Worm (Caenorhabditis elegans) whole organism, L2 larva: ENCODE measurements around the gene F54B11.7.

Source experiments
- C34F6.9 ChIP-seq: fragments of 150-350 bp; optimal IDR thresholded peaks from 2 replicates; lab custom pipeline; 2014; ENCODE audit warnings: missing biosample characterization, missing genetic modification characterization
- F13H6.1 ChIP-seq: sonication (generic microtip); optimal IDR thresholded peaks from 2 replicates; lab custom pipeline; 2016; ENCODE audit warnings: missing genetic modification characterization, missing compliant biosample characterization
- R02D3.7 ChIP-seq: fragments of 150-350 bp; optimal IDR thresholded peaks from 2 replicates; lab custom pipeline; 2014; ENCODE audit warnings: missing biosample characterization, missing genetic modification characterization
- Y55F3AM.14 ChIP-seq: fragments of 200-800 bp; sonication (Bioruptor generic); optimal IDR thresholded peaks from 2 replicates; lab custom pipeline; 2018; ENCODE audit warnings: mild to moderate bottlenecking, missing genetic modification characterization, missing compliant biosample characterization
- ZK546.5 ChIP-seq: sonication (generic microtip); optimal IDR thresholded peaks from 2 replicates; lab custom pipeline; 2017; ENCODE audit warnings: missing biosample characterization, missing genetic modification characterization
- alr-1 ChIP-seq: fragments of 150-350 bp; optimal IDR thresholded peaks from 2 replicates; lab custom pipeline; 2014; ENCODE audit warnings: missing biosample characterization, missing genetic modification characterization
- ama-1 ChIP-seq: fragments of 150-350 bp; optimal IDR thresholded peaks from 2 replicates; lab custom pipeline; 2018; ENCODE audit warnings: inconsistent platforms
- blmp-1 ChIP-seq: sonication (generic microtip); optimal IDR thresholded peaks from 2 replicates; lab custom pipeline; 2017; ENCODE audit warnings: missing genetic modification characterization, mild to moderate bottlenecking, missing compliant biosample characterization, antibody characterized with exemption, moderate library complexity; ENCODE audit not compliant: insufficient read depth
- ceh-82 ChIP-seq: fragments of 150-350 bp; optimal IDR thresholded peaks from 2 replicates; lab custom pipeline; 2014; ENCODE audit warnings: missing biosample characterization, missing genetic modification characterization
- crh-2 ChIP-seq: sonication (generic microtip); optimal IDR thresholded peaks from 2 replicates; lab custom pipeline; 2017; ENCODE audit warnings: missing biosample characterization, missing genetic modification characterization
- dmd-4 ChIP-seq: sonication (generic microtip); optimal IDR thresholded peaks from 2 replicates; lab custom pipeline; 2017; ENCODE audit warnings: missing biosample characterization, missing genetic modification characterization
- egl-27 ChIP-seq: sonication (generic microtip); optimal IDR thresholded peaks from 3 replicates; lab custom pipeline; 2017; ENCODE audit warnings: missing biosample characterization, missing genetic modification reagents, missing genetic modification characterization
- elt-1 ChIP-seq: fragments of 150-350 bp; optimal IDR thresholded peaks from 2 replicates; lab custom pipeline; 2014; ENCODE audit warnings: missing biosample characterization, missing genetic modification characterization
- fos-1 ChIP-seq: fragments of 150-350 bp; optimal IDR thresholded peaks from 2 replicates; lab custom pipeline; 2014; ENCODE audit warnings: missing biosample characterization, missing genetic modification characterization
- gmeb-1 ChIP-seq: fragments of 150-350 bp; optimal IDR thresholded peaks from 2 replicates; lab custom pipeline; 2014; ENCODE audit warnings: missing biosample characterization, missing genetic modification characterization
- lin-11 ChIP-seq: fragments of 150-350 bp; sonication (generic microtip); optimal IDR thresholded peaks from 2 replicates; lab custom pipeline; 2014; ENCODE audit warnings: missing biosample characterization, missing genetic modification characterization, inconsistent platforms, mixed read lengths
- lin-13 ChIP-seq: fragments of 150-350 bp; optimal IDR thresholded peaks from 2 replicates; lab custom pipeline; 2014; ENCODE audit warnings: missing biosample characterization, missing genetic modification reagents, missing genetic modification characterization
- lin-39 ChIP-seq: fragments of 150-350 bp; optimal IDR thresholded peaks from 2 replicates; lab custom pipeline; 2014; ENCODE audit warnings: missing biosample characterization, missing genetic modification reagents, missing genetic modification characterization
- lsy-2 ChIP-seq, 2 experiments: fragments of 150-350 bp in 1 of 2; sonication (generic microtip) in 1 of 2; optimal IDR thresholded peaks; 2 replicates each; lab custom pipeline; 2014 to 2017; ENCODE audit warnings: missing biosample characterization in 2 of 2, missing genetic modification characterization in 2 of 2
- mab-5 ChIP-seq: fragments of 150-350 bp; optimal IDR thresholded peaks from 2 replicates; lab custom pipeline; 2014; ENCODE audit warnings: missing biosample characterization, missing genetic modification characterization
- mbf-1 ChIP-seq: sonication (generic microtip); optimal IDR thresholded peaks from 2 replicates; lab custom pipeline; 2017; ENCODE audit warnings: missing biosample characterization, missing genetic modification characterization
- mdl-1 ChIP-seq, 2 experiments: fragments of 150-350 bp in 1 of 2; sonication (generic microtip) in 1 of 2; optimal IDR thresholded peaks; 2 replicates each; lab custom pipeline; 2017; ENCODE audit warnings: missing biosample characterization in 2 of 2, missing genetic modification characterization in 2 of 2
- nhr-11 ChIP-seq: fragments of 150-350 bp; optimal IDR thresholded peaks from 2 replicates; lab custom pipeline; 2014; ENCODE audit warnings: missing biosample characterization, missing genetic modification characterization
- nhr-12 ChIP-seq: fragments of 150-350 bp; optimal IDR thresholded peaks from 2 replicates; lab custom pipeline; 2014; ENCODE audit warnings: missing biosample characterization, missing genetic modification characterization
- nhr-129 ChIP-seq: fragments of 150-350 bp; optimal IDR thresholded peaks from 2 replicates; lab custom pipeline; 2014; ENCODE audit warnings: missing biosample characterization, missing genetic modification characterization
- nhr-21 ChIP-seq: fragments of 150-350 bp; optimal IDR thresholded peaks from 2 replicates; lab custom pipeline; 2014; ENCODE audit warnings: missing biosample characterization, missing genetic modification characterization
- nhr-237 ChIP-seq: fragments of 150-350 bp; optimal IDR thresholded peaks from 2 replicates; lab custom pipeline; 2014; ENCODE audit warnings: missing biosample characterization, missing genetic modification characterization
- nhr-25 ChIP-seq: fragments of 150-350 bp; sonication (generic microtip); optimal IDR thresholded peaks from 3 replicates; lab custom pipeline; 2014; ENCODE audit warnings: missing biosample characterization, missing genetic modification characterization
- nhr-77 ChIP-seq: fragments of 150-350 bp; optimal IDR thresholded peaks from 2 replicates; lab custom pipeline; 2014; ENCODE audit warnings: missing biosample characterization, missing genetic modification characterization
- peb-1 ChIP-seq: fragments of 150-350 bp; optimal IDR thresholded peaks from 2 replicates; lab custom pipeline; 2014; ENCODE audit warnings: missing biosample characterization, missing genetic modification characterization
- sem-4 ChIP-seq: fragments of 150-350 bp; optimal IDR thresholded peaks from 2 replicates; lab custom pipeline; 2014; ENCODE audit warnings: missing biosample characterization, missing genetic modification reagents, missing genetic modification characterization
- skn-1 ChIP-seq: sonication (generic microtip); optimal IDR thresholded peaks from 2 replicates; lab custom pipeline; 2017; ENCODE audit warnings: missing biosample characterization, missing genetic modification characterization
- sma-3 ChIP-seq: sonication (generic microtip); optimal IDR thresholded peaks from 2 replicates; lab custom pipeline; 2016; ENCODE audit warnings: missing genetic modification reagents, missing genetic modification characterization, missing compliant biosample characterization
- snpc-4 ChIP-seq: fragments of 150-350 bp; optimal IDR thresholded peaks from 2 replicates; lab custom pipeline; 2014; ENCODE audit warnings: missing biosample characterization, missing genetic modification characterization
- unc-39 ChIP-seq: fragments of 150-350 bp; optimal IDR thresholded peaks from 2 replicates; lab custom pipeline; 2014; ENCODE audit warnings: missing biosample characterization, missing genetic modification characterization
- unc-55 ChIP-seq: fragments of 150-350 bp; sonication (generic microtip); optimal IDR thresholded peaks from 3 replicates; lab custom pipeline; 2014; ENCODE audit warnings: missing biosample characterization, missing genetic modification reagents, missing genetic modification characterization
- unc-62 ChIP-seq: fragments of 150-350 bp; optimal IDR thresholded peaks from 2 replicates; lab custom pipeline; 2014; ENCODE audit warnings: missing biosample characterization, missing genetic modification reagents, missing genetic modification characterization
- ztf-1 ChIP-seq: fragments of 200-800 bp; sonication (Bioruptor generic); conservative IDR thresholded peaks from 2 replicates; pipeline ENCODE4 v1.3.6; 2022; ENCODE audit warnings: missing genetic modification characterization, missing compliant biosample characterization
- ztf-11 ChIP-seq: sonication (generic microtip); optimal IDR thresholded peaks from 2 replicates; lab custom pipeline; 2017; ENCODE audit warnings: missing biosample characterization, missing genetic modification characterization
- ztf-4 ChIP-seq: fragments of 150-350 bp; optimal IDR thresholded peaks from 2 replicates; lab custom pipeline; 2014; ENCODE audit warnings: missing biosample characterization, missing genetic modification characterization

The F54B11.7 gene

ce11 chrX:13603826-13604225 lies 3.6 kb downstream of the F54B11.7 start, which contains the start of gene F54B11.8:
TSS of gene F54B11.8 (minus strand) at chrX:13603926.
- TF ChIP-seq R02D3.7, result no peak
- TF ChIP-seq fos-1, result no peak
- no peak for TF ChIP-seq unc-55 (GFP tag; lab: Kevin White, UChicago)
- no peak for TF ChIP-seq ztf-11 (tag; lab: Kevin White, UChicago)
- TF ChIP-seq F13H6.1 (tag; lab: Kevin White, UChicago), result no peak
- TF ChIP-seq ztf-1 (GFP tag; lab: Robert Waterston, UW), result no peak
- no peak for TF ChIP-seq C34F6.9
- no peak for TF ChIP-seq nhr-21 (tag; lab: Kevin White, UChicago)
- no peak for TF ChIP-seq ceh-82 (tag; lab: Kevin White, UChicago)
- TF ChIP-seq ZK546.5 (tag; lab: Kevin White, UChicago), result no peak

ce11 chrX:13604946-13605617 lies 4.8 kb downstream of the F54B11.7 start, which contains the start of gene F54B11.9:
TSS of gene F54B11.9 (plus strand) at chrX:13605567.
- TF ChIP-seq mdl-1 (tag; optimal IDR thresholded peaks at IDR 0.05; lab: Kevin White, UChicago), result no peak
- TF ChIP-seq F13H6.1 (tag; lab: Kevin White, UChicago), result peak; percentile 43
- TF ChIP-seq nhr-129, result peak; percentile 59

ce11 chrX:13605854-13606253 lies 5.6 kb downstream of the F54B11.7 start:
- no peak for TF ChIP-seq nhr-237 (tag; lab: Kevin White, UChicago)
- TF ChIP-seq unc-62 (GFP tag; lab: Kevin White, UChicago), result no peak
- no peak for TF ChIP-seq lin-13 (GFP tag; lab: Kevin White, UChicago)
- no peak for TF ChIP-seq mab-5
- TF ChIP-seq crh-2 (tag; lab: Kevin White, UChicago), result no peak
- no peak for TF ChIP-seq unc-39 (tag; lab: Kevin White, UChicago)
- peak; percentile 26 for TF ChIP-seq snpc-4 (tag; lab: Kevin White, UChicago)
- TF ChIP-seq skn-1 (tag; lab: Kevin White, UChicago), result no peak
- no peak for TF ChIP-seq gmeb-1 (tag; lab: Kevin White, UChicago)

ce11 chrX:13610040-13610439 lies 9.8 kb downstream of the F54B11.7 start:
- TF ChIP-seq Y55F3AM.14 (no peak), nhr-129 (no peak), nhr-12 (tag; lab: Kevin White, UChicago) (no peak), sem-4 (tag; lab: Kevin White, UChicago) (no peak), ztf-4 (no peak)

ce11 chrX:13615181-13615580 lies 14.9 kb downstream of the F54B11.7 start:
- TF ChIP-seq snpc-4 (tag; lab: Kevin White, UChicago) (no peak), nhr-25 (tag; lab: Kevin White, UChicago) (no peak), nhr-77 (no peak), mbf-1 (tag; lab: Kevin White, UChicago) (no peak), nhr-11 (tag; lab: Kevin White, UChicago) (no peak), ZK546.5 (tag; lab: Kevin White, UChicago) (no peak), lsy-2 (tag; optimal IDR thresholded peaks at IDR 0.05; lab: Kevin White, UChicago) (no peak), peb-1 (tag; lab: Kevin White, UChicago) (no peak), skn-1 (tag; lab: Kevin White, UChicago) (no peak), ztf-11 (tag; lab: Kevin White, UChicago) (no peak), egl-27 (no peak), sem-4 (tag; lab: Kevin White, UChicago) (no peak), lin-13 (GFP tag; lab: Kevin White, UChicago) (no peak), alr-1 (tag; lab: Kevin White, UChicago) (no peak)

ce11 chrX:13618574-13618973 lies 18.3 kb downstream of the F54B11.7 start, which contains the start of gene nlp-53:
TSS of gene nlp-53 (plus strand) at chrX:13618874.
- TF ChIP-seq ceh-82 (tag; lab: Kevin White, UChicago) (no peak), lin-11 (tag; lab: Kevin White, UChicago) (no peak), sma-3 (GFP tag; lab: Kevin White, UChicago) (no peak), elt-1 (tag; lab: Kevin White, UChicago) (no peak), nhr-237 (tag; lab: Kevin White, UChicago) (no peak), alr-1 (tag; lab: Kevin White, UChicago) (no peak), nhr-21 (tag; lab: Kevin White, UChicago) (no peak), dmd-4 (tag; lab: Kevin White, UChicago) (no peak), blmp-1 (tag; lab: Kevin White, UChicago) (no peak), lin-13 (GFP tag; lab: Kevin White, UChicago) (no peak), skn-1 (tag; lab: Kevin White, UChicago) (no peak), ama-1 (no peak), lin-39 (tag; lab: Kevin White, UChicago) (no peak), unc-55 (GFP tag; lab: Kevin White, UChicago) (no peak), ZK546.5 (tag; lab: Kevin White, UChicago) (no peak)
